Worm (Caenorhabditis elegans) whole organism, late embryonic: ENCODE measurements around the gene aex-4.

Experiments
- ceh-31 ChIP-seq: sonication (generic microtip); optimal IDR thresholded peaks from 2 replicates; lab custom pipeline; 2016; ENCODE audit warnings: missing genetic modification characterization, missing compliant biosample characterization
- pag-3 ChIP-seq: sonication (generic microtip); optimal IDR thresholded peaks from 2 replicates; lab custom pipeline; 2016; ENCODE audit warnings: missing compliant biosample characterization, missing genetic modification characterization, borderline replicate concordance

DNA sequence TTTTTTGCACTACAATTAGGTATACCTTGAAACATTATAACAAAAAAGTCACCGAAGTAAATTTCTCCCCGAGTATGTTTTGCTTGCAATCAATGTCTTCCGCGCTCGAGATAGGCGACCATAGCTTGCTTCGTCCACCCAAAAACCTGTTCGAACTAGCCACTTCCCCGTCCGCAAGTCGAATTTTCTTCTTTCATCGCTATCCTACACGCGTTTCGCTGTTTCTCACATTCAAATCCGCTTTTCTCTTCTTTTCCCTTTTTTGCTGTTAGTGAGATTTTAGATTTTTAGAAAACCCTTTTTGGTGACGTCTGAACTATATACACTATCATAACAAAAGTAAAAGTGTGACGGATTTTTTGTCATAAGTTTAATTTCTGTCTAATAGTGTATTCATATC, 44.2 kb downstream of the aex-4 start:
- TF ChIP-seq ceh-31 (tag; lab: Kevin White, UChicago) (no peak), pag-3 (tag; lab: Kevin White, UChicago) (no peak)
